Fruit fly (Drosophila melanogaster) whole organism, prepupa: ENCODE measurements around the gene Trim9.

Source experiments
- Blimp-1 ChIP-seq: fragments of 200-800 bp; sonication (Bioruptor generic); optimal IDR thresholded peaks from 3 replicates; lab custom pipeline; 2017; ENCODE audit warnings: missing biosample characterization, missing genetic modification characterization, mild to moderate bottlenecking, moderate library complexity, missing genetic modification reagents
- CG10631 ChIP-seq: fragments of 200-800 bp; sonication (Bioruptor generic); optimal IDR thresholded peaks from 2 replicates; lab custom pipeline; 2016; ENCODE audit warnings: missing biosample characterization, missing genetic modification characterization
- CG11294 ChIP-seq: fragments of 200-800 bp; sonication (Bioruptor generic); IDR thresholded peaks from 2 replicates; pipeline ENCODE4 v1.3.6; 2022; ENCODE audit warnings: missing biosample characterization, missing genetic modification characterization
- CG11762 ChIP-seq: fragments of 200-800 bp; sonication (Bioruptor generic); optimal IDR thresholded peaks from 3 replicates; lab custom pipeline; 2016; ENCODE audit warnings: missing biosample characterization, missing genetic modification characterization; ENCODE audit not compliant: insufficient read depth
- CG11902 ChIP-seq: fragments of 200-800 bp; sonication (Bioruptor generic); optimal IDR thresholded peaks from 3 replicates; lab custom pipeline; 2016; ENCODE audit warnings: missing biosample characterization, missing genetic modification characterization
- CG15336 ChIP-seq: fragments of 200-800 bp; sonication (Bioruptor generic); IDR thresholded peaks from 2 replicates; pipeline ENCODE4 v1.3.6; 2022; ENCODE audit warnings: missing biosample characterization, missing genetic modification characterization
- CG16779 ChIP-seq: fragments of 200-800 bp; sonication (Bioruptor generic); optimal IDR thresholded peaks from 3 replicates; lab custom pipeline; 2017; ENCODE audit warnings: missing biosample characterization, mild to moderate bottlenecking, missing genetic modification characterization
- CG32006 ChIP-seq: fragments of 200-800 bp; sonication (Bioruptor generic); optimal IDR thresholded peaks from 3 replicates; lab custom pipeline; 2017; ENCODE audit warnings: missing biosample characterization, mild to moderate bottlenecking, missing genetic modification characterization
- CG34406 ChIP-seq: fragments of 200-800 bp; sonication (Bioruptor generic); optimal IDR thresholded peaks from 3 replicates; lab custom pipeline; 2016; ENCODE audit warnings: missing biosample characterization, missing genetic modification characterization
- CG4318 ChIP-seq: fragments of 200-800 bp; sonication (Bioruptor generic); optimal IDR thresholded peaks from 3 replicates; lab custom pipeline; 2017; ENCODE audit warnings: missing biosample characterization, mild to moderate bottlenecking, missing genetic modification characterization
- CG6163 ChIP-seq: fragments of 200-800 bp; sonication (Bioruptor generic); IDR thresholded peaks from 3 replicates; pipeline ENCODE4 v1.3.6; 2022; ENCODE audit warnings: missing biosample characterization, missing genetic modification characterization
- CG6276 ChIP-seq: fragments of 200-800 bp; sonication (Bioruptor generic); optimal IDR thresholded peaks from 2 replicates; lab custom pipeline; 2017; ENCODE audit warnings: missing biosample characterization, mild to moderate bottlenecking, missing genetic modification characterization
- CG6792 ChIP-seq: fragments of 200-800 bp; sonication (Bioruptor generic); optimal IDR thresholded peaks from 3 replicates; lab custom pipeline; 2016; ENCODE audit warnings: missing biosample characterization, missing genetic modification characterization
- CG6808 ChIP-seq: fragments of 200-800 bp; sonication (Bioruptor generic); optimal IDR thresholded peaks from 3 replicates; lab custom pipeline; 2017; ENCODE audit warnings: missing biosample characterization, missing genetic modification characterization, mild to moderate bottlenecking, moderate library complexity, missing genetic modification reagents
- CG7368 ChIP-seq: fragments of 200-800 bp; sonication (Bioruptor generic); optimal IDR thresholded peaks from 3 replicates; lab custom pipeline; 2016; ENCODE audit warnings: missing biosample characterization, missing genetic modification characterization
- CG8119 ChIP-seq: fragments of 200-800 bp; sonication (Bioruptor generic); IDR thresholded peaks from 3 replicates; pipeline ENCODE4 v1.3.6; 2022; ENCODE audit warnings: missing biosample characterization, missing genetic modification characterization
- CG9139 ChIP-seq: fragments of 200-800 bp; sonication (Bioruptor generic); optimal IDR thresholded peaks from 3 replicates; lab custom pipeline; 2017; ENCODE audit warnings: missing biosample characterization, mild to moderate bottlenecking, missing genetic modification characterization
- Ets21C ChIP-seq: fragments of 200-800 bp; sonication (Bioruptor generic); optimal IDR thresholded peaks from 3 replicates; lab custom pipeline; 2016; ENCODE audit warnings: missing biosample characterization, missing genetic modification characterization
- Ets96B ChIP-seq: fragments of 200-800 bp; optimal IDR thresholded peaks from 2 replicates; lab custom pipeline; 2019; ENCODE audit warnings: missing biosample characterization, mild to moderate bottlenecking, missing genetic modification characterization, moderate library complexity
- Gug ChIP-seq: fragments of 200-800 bp; sonication (Bioruptor generic); IDR thresholded peaks from 2 replicates; pipeline ENCODE4 v1.3.6; 2022; ENCODE audit warnings: missing biosample characterization, missing genetic modification characterization
- Hr39 ChIP-seq: fragments of 200-800 bp; sonication (Bioruptor generic); optimal IDR thresholded peaks from 2 replicates; lab custom pipeline; 2016; ENCODE audit warnings: missing biosample characterization, missing genetic modification characterization
- Hr4 ChIP-seq: fragments of 200-800 bp; sonication (Bioruptor generic); optimal IDR thresholded peaks from 3 replicates; lab custom pipeline; 2016; ENCODE audit warnings: missing biosample characterization, missing genetic modification characterization
- Lpt ChIP-seq: fragments of 200-800 bp; sonication (Bioruptor generic); optimal IDR thresholded peaks from 3 replicates; lab custom pipeline; 2016; ENCODE audit warnings: missing biosample characterization, missing genetic modification characterization
- Met ChIP-seq: fragments of 200-800 bp; sonication (Bioruptor generic); optimal IDR thresholded peaks from 3 replicates; lab custom pipeline; 2016; ENCODE audit warnings: missing biosample characterization, missing genetic modification characterization
- Smox ChIP-seq: fragments of 200-800 bp; sonication (Bioruptor generic); optimal IDR thresholded peaks from 3 replicates; lab custom pipeline; 2016; ENCODE audit warnings: missing biosample characterization, missing genetic modification characterization
- Sox14 ChIP-seq: fragments of 200-800 bp; sonication (Bioruptor generic); optimal IDR thresholded peaks from 3 replicates; lab custom pipeline; 2016; ENCODE audit warnings: missing biosample characterization, missing genetic modification characterization
- Sox15 ChIP-seq: fragments of 200-800 bp; sonication (Bioruptor generic); optimal IDR thresholded peaks from 3 replicates; lab custom pipeline; 2016; ENCODE audit warnings: missing biosample characterization, missing genetic modification characterization
- achi ChIP-seq: fragments of 200-800 bp; sonication (Bioruptor generic); optimal IDR thresholded peaks from 3 replicates; lab custom pipeline; 2016; ENCODE audit warnings: missing biosample characterization, missing genetic modification characterization
- acj6 ChIP-seq: fragments of 200-800 bp; sonication (Bioruptor generic); optimal IDR thresholded peaks from 3 replicates; lab custom pipeline; 2016; ENCODE audit warnings: missing biosample characterization, missing genetic modification characterization
- cyc ChIP-seq: fragments of 200-800 bp; sonication (Bioruptor generic); optimal IDR thresholded peaks from 3 replicates; lab custom pipeline; 2016; ENCODE audit warnings: missing biosample characterization, missing genetic modification characterization
- dac ChIP-seq: fragments of 200-800 bp; sonication (Bioruptor generic); optimal IDR thresholded peaks from 2 replicates; lab custom pipeline; 2017; ENCODE audit warnings: missing biosample characterization, mild to moderate bottlenecking, missing genetic modification characterization
- dsx ChIP-seq: fragments of 200-800 bp; optimal IDR thresholded peaks from 3 replicates; lab custom pipeline; 2019; ENCODE audit warnings: missing biosample characterization, mild to moderate bottlenecking, missing genetic modification characterization, moderate library complexity; ENCODE audit not compliant: poor library complexity, severe bottlenecking
- eg ChIP-seq: fragments of 200-800 bp; sonication (Bioruptor generic); IDR thresholded peaks from 3 replicates; pipeline ENCODE4 v1.3.6; 2022; ENCODE audit warnings: missing biosample characterization, missing genetic modification characterization
- esn ChIP-seq: fragments of 200-800 bp; sonication (Bioruptor generic); optimal IDR thresholded peaks from 2 replicates; lab custom pipeline; 2016; ENCODE audit warnings: missing biosample characterization, mild to moderate bottlenecking, missing genetic modification characterization, moderate library complexity
- fkh ChIP-seq: fragments of 200-800 bp; sonication (Bioruptor generic); optimal IDR thresholded peaks from 3 replicates; lab custom pipeline; 2017; ENCODE audit warnings: missing biosample characterization, mild to moderate bottlenecking, missing genetic modification characterization, moderate library complexity
- net ChIP-seq: fragments of 200-800 bp; sonication (Bioruptor generic); optimal IDR thresholded peaks from 3 replicates; lab custom pipeline; 2016; ENCODE audit warnings: missing biosample characterization, missing genetic modification characterization
- pdm3 ChIP-seq: fragments of 200-800 bp; sonication (Bioruptor generic); optimal IDR thresholded peaks from 3 replicates; lab custom pipeline; 2016; ENCODE audit warnings: missing biosample characterization, missing genetic modification characterization
- salr ChIP-seq, 2 experiments: fragments of 200-800 bp; sonication (Bioruptor generic); optimal IDR thresholded peaks; 3 replicates each; lab custom pipeline; 2016 to 2018; ENCODE audit warnings: missing biosample characterization in 2 of 2, missing genetic modification characterization in 2 of 2, mild to moderate bottlenecking in 1 of 2
- svp ChIP-seq: fragments of 200-800 bp; sonication (Bioruptor generic); peaks from one replicate; lab custom pipeline; 2016; ENCODE audit warnings: missing biosample characterization, missing genetic modification characterization
- topi ChIP-seq: fragments of 200-800 bp; sonication (Bioruptor generic); optimal IDR thresholded peaks from 3 replicates; lab custom pipeline; 2016; ENCODE audit warnings: missing biosample characterization, missing genetic modification characterization
- vri ChIP-seq: fragments of 200-800 bp; sonication (Bioruptor generic); optimal IDR thresholded peaks from 3 replicates; lab custom pipeline; 2016; ENCODE audit warnings: missing biosample characterization, mild to moderate bottlenecking, missing genetic modification characterization

The Trim9 gene

DNA sequence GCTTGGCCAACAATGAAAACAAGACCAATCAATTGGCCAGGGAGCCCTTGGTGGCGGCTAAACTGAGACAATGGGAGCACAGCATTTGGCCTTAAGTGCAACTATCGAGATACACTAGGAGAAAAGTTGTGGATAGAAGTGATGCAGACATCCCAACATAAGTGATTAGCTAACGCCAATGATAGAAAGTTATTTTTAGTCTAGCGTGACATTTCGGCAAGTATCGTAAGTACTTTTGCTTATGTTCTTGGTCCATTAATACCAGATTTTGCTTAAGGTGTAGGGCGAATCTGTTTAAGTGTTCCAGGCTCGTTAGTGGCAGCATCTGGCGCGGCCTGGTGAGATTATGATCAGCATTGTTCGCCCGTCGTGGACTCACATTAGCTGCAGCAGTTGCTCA, 88.0 kb downstream of the Trim9 start (continued):
- TF ChIP-seq CG7368 (GFP tag; lab: Kevin White, UChicago) (no peak), Ets96B (tag; lab: Kevin White, UChicago) (peak; percentile 55), eg (GFP tag; lab: Robert Waterston, UW) (no peak), fkh (GFP tag; lab: Kevin White, UChicago) (no peak), CG16779 (tag; lab: Kevin White, UChicago) (no peak), Sox14 (GFP tag; lab: Kevin White, UChicago) (peak; percentile 16), CG6163 (GFP tag; lab: Robert Waterston, UW) (peak; percentile 58; the same call in 1 of the 3 replicates), Ets21C (no peak), svp (GFP tag; lab: Kevin White, UChicago) (peak; percentile 54), dac (GFP tag; lab: Kevin White, UChicago) (no peak), CG4318 (GFP tag; lab: Kevin White, UChicago) (no peak), CG8119 (no peak), Blimp-1 (GFP tag; lab: Kevin White, UChicago) (no peak), CG11902 (peak; percentile 3), CG11294 (no peak), net (GFP tag; lab: Kevin White, UChicago) (no peak), CG6792 (GFP tag; lab: Kevin White, UChicago) (peak; percentile 19), CG34406 (peak; percentile 23), achi (peak; percentile 27), Met (GFP tag; lab: Kevin White, UChicago) (peak; percentile 43), CG9139 (GFP tag; lab: Kevin White, UChicago) (no peak), Lpt (GFP tag; lab: Kevin White, UChicago) (no peak), cyc (peak; percentile 38), esn (no peak), CG6808 (GFP tag; lab: Kevin White, UChicago) (peak; percentile 15), CG6276 (GFP tag; lab: Kevin White, UChicago) (no peak), pdm3 (GFP tag; lab: Kevin White, UChicago) (peak; percentile 16), CG32006 (GFP tag; lab: Kevin White, UChicago) (no peak), dsx (GFP tag; lab: Kevin White, UChicago) (no peak), salr (GFP tag; optimal IDR thresholded peaks at IDR 0.05; lab: Kevin White, UChicago) (peak in 1 of 2 experiments; percentile 7), vri (no peak), Sox15 (GFP tag; lab: Kevin White, UChicago) (peak; percentile 12), CG10631 (GFP tag; lab: Kevin White, UChicago) (peak; percentile 42)

DNA sequence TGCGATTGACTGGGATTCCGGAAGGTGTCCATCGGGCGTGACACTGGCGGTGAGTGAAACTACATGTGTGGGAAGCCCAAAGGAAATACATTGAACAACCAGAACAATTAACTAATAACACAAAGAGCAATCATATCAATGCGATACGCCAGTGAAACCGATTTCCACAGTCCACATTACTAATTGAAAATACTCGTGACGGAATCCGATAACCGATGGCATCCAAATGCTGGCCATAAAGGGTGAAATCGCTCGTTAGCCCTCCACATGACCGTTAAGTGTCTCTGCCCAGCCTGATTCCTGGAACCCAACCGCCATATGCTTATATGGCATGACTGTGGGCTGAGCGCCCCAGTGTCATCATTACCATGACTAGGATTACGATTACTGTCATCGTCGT, 93.7 kb downstream of the Trim9 start, which contains the start of gene CG7329:
TSS of gene CG7329 (minus strand) at position 101 of the 400 bp plus-strand sequence.
- no peak for TF ChIP-seq Smox (GFP tag; lab: Kevin White, UChicago)
- no peak for TF ChIP-seq Gug (GFP tag; lab: Robert Waterston, UW)
- TF ChIP-seq Ets21C, result no peak
- no peak for TF ChIP-seq Hr39
- TF ChIP-seq Sox15 (GFP tag; lab: Kevin White, UChicago), result no peak
- no peak for TF ChIP-seq CG11762 (GFP tag; lab: Kevin White, UChicago)
- TF ChIP-seq, all 60 proteins: peak for 0

- TF ChIP-seq CG15336 (GFP tag; lab: Robert Waterston, UW), result no peak
- TF ChIP-seq topi (GFP tag; lab: Kevin White, UChicago), result no peak
- no peak for TF ChIP-seq Lpt (GFP tag; lab: Kevin White, UChicago)
- TF ChIP-seq Hr4 (GFP tag; lab: Kevin White, UChicago), result no peak
- TF ChIP-seq Sox14 (GFP tag; lab: Kevin White, UChicago), result no peak
- TF ChIP-seq Gug (GFP tag; lab: Robert Waterston, UW), result no peak
- no peak for TF ChIP-seq achi
- TF ChIP-seq fkh (GFP tag; lab: Kevin White, UChicago), result no peak
- no peak for TF ChIP-seq acj6 (GFP tag; lab: Kevin White, UChicago)
Observed at dm6 chr2L:10639631-10640030, 94.9 kb downstream of the Trim9 start, which contains the start of gene CG31872. CG31872 (plus strand) TSS chr2L:10639931.
